Worm (Caenorhabditis elegans): Measurements from ENCODE around the gene C03H5.3.

C03H5.3 gene

DNA sequence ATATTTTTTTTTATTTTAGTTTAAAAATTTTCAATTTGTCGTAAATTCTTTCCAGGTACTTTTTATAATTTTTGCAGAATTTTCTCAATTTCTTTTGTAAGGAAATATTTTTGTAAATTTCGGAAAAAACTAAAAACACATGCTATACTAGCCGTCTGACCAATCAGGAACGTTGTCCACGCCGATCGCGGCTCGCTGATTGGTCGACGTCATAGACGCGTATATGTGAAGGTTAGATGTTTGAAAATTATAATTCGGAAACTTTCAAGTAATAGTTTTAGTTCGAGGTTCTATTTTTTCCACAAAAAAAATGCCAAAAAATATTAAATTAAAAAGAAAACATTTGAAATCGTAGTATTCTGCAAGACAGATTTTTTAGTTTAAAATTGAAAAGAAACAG, 13.7 kb upstream of the C03H5.3 start:
- TF ChIP-seq dpff-1 (tag; optimal IDR thresholded peaks at IDR 0.05) (no peak), let-607 (tag; optimal IDR thresholded peaks at IDR 0.05) (no peak), ceh-100 (GFP tag; IDR thresholded peaks at IDR 0.05) (no peak), repo-1 (tag; optimal IDR thresholded peaks at IDR 0.05) (no peak), ztf-18 (tag; optimal IDR thresholded peaks at IDR 0.05) (no peak), atf-7 (tag; optimal IDR thresholded peaks at IDR 0.05) (no peak), egl-18 (GFP tag; IDR thresholded peaks at IDR 0.05) (no peak), mxl-1 (tag; optimal IDR thresholded peaks at IDR 0.05) (no peak), rec-8 (tag; optimal IDR thresholded peaks at IDR 0.05) (no peak), snpc-4 (GFP tag; optimal IDR thresholded peaks at IDR 0.05) (no peak), snpc-4 (tag; optimal IDR thresholded peaks at IDR 0.05) (no peak), F37B4.10 (GFP tag; IDR thresholded peaks at IDR 0.05) (no peak), T26A5.8 (tag; optimal IDR thresholded peaks at IDR 0.05) (no peak), ztf-3 (GFP tag; optimal IDR thresholded peaks at IDR 0.05) (no peak), hlh-26 (GFP tag; conservative IDR thresholded peaks at IDR 0.05) (no peak), nfya-1 (tag; optimal IDR thresholded peaks at IDR 0.05; ENCODE audit: borderline replicate concordance, insufficient read depth) (no peak), nfya-2 (GFP tag; IDR thresholded peaks at IDR 0.05) (no peak), die-1 (tag; optimal IDR thresholded peaks at IDR 0.05) (no peak), chd-7 (tag; optimal IDR thresholded peaks at IDR 0.05) (no peak), hmg-20 (GFP tag; IDR thresholded peaks at IDR 0.05) (no peak)

DNA sequence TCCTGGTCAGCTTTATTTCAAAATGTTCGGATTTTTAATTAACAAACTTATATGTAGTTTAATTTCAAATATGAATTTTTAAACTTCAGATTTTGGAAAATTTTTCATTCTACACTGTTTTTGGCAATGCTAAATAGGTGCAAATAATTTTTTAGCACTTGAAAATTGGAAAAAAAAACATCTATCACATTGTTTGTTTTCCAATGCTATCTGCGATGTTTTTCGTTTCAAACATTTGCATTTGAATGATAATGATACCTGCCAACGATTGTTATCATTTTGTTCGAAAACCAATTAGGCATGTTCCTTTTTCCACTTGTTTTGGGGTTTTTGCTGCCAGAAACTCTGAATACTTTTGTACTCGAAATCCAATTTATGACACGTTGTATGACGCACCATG, 10.9 kb upstream of the C03H5.3 start, which contains the start of gene C03H5.4:
C03H5.4 (plus strand) TSS at position 301 of the 400 bp plus-strand sequence.
- TF ChIP-seq attf-3 (GFP tag; conservative IDR thresholded peaks at IDR 0.05) (no peak), egrh-3 (GFP tag; IDR thresholded peaks at IDR 0.05) (no peak), aptf-2 (GFP tag; conservative IDR thresholded peaks at IDR 0.05) (no peak), fkh-3 (tag; optimal IDR thresholded peaks at IDR 0.05) (no peak), K11D2.4 (GFP tag; IDR thresholded peaks at IDR 0.05) (no peak), ekl-4 (GFP tag; IDR thresholded peaks at IDR 0.05) (no peak), hrde-1 (tag; optimal IDR thresholded peaks at IDR 0.05; ENCODE audit: borderline replicate concordance) (no peak), cebp-1 (GFP tag; IDR thresholded peaks at IDR 0.05) (no peak), cebp-1 (tag; optimal IDR thresholded peaks at IDR 0.05) (no peak), B0019.2 (GFP tag; conservative IDR thresholded peaks at IDR 0.05) (no peak), mxl-1 (tag; optimal IDR thresholded peaks at IDR 0.05) (no peak), mes-4 (tag; optimal IDR thresholded peaks at IDR 0.05) (no peak), lsy-27 (tag; optimal IDR thresholded peaks at IDR 0.05; ENCODE audit: borderline replicate concordance, insufficient read depth) (no peak), hmg-20 (GFP tag; IDR thresholded peaks at IDR 0.05) (no peak), Y67H2A.10 (GFP tag; conservative IDR thresholded peaks at IDR 0.05) (no peak), lin-54 (GFP tag; optimal IDR thresholded peaks at IDR 0.05) (no peak)

- TF ChIP-seq dox-1 (GFP tag; IDR thresholded peaks at IDR 0.05) (no peak), pha-4 (tag; optimal IDR thresholded peaks at IDR 0.05) (no peak), T07F8.4 (tag; optimal IDR thresholded peaks at IDR 0.05) (no peak), ceh-58 (GFP tag; IDR thresholded peaks at IDR 0.05) (no peak), egrh-3 (GFP tag; IDR thresholded peaks at IDR 0.05) (no peak), unc-62 (GFP tag; optimal IDR thresholded peaks at IDR 0.05) (no peak), ztf-25 (GFP tag; IDR thresholded peaks at IDR 0.05) (no peak)
Observed at ce11 chrII:378351-378750, 7.5 kb upstream of the C03H5.3 start, which contains the start of gene C03H5.9. TSS of gene C03H5.9 (plus strand) at chrII:378651.

Data from whole organism, young adult.